Fruit fly (Drosophila melanogaster) whole organism, embryonic: ENCODE measurements around the gene alpha-PheRS.

Source experiments
- Aef1 ChIP-seq: fragments of 200-800 bp; sonication (Bioruptor generic); IDR thresholded peaks from 3 replicates; pipeline ENCODE4 v1.3.6; 2022; ENCODE audit warnings: missing biosample characterization, missing genetic modification characterization
- CG10654 ChIP-seq: fragments of 200-800 bp; sonication (Bioruptor generic); optimal IDR thresholded peaks from 2 replicates; lab custom pipeline; 2016; ENCODE audit warnings: missing biosample characterization, missing genetic modification characterization
- CG11085 ChIP-seq: fragments of 200-800 bp; sonication (Bioruptor generic); IDR thresholded peaks from 2 replicates; pipeline ENCODE4 v1.3.6; 2022; ENCODE audit warnings: missing biosample characterization, missing genetic modification characterization
- CG12942 ChIP-seq: fragments of 200-800 bp; sonication (Bioruptor generic); optimal IDR thresholded peaks from 3 replicates; lab custom pipeline; 2016; ENCODE audit warnings: missing biosample characterization, missing genetic modification characterization
- CG15269 ChIP-seq: fragments of 200-800 bp; sonication (Bioruptor generic); optimal IDR thresholded peaks from 2 replicates; lab custom pipeline; 2018; ENCODE audit warnings: missing biosample characterization, mild to moderate bottlenecking, missing genetic modification characterization, moderate library complexity
- CG1647 ChIP-seq: fragments of 200-800 bp; sonication (Bioruptor generic); optimal IDR thresholded peaks from 3 replicates; lab custom pipeline; 2016; ENCODE audit warnings: missing biosample characterization, missing genetic modification characterization
- CG16813 ChIP-seq: fragments of 200-800 bp; sonication (Bioruptor generic); IDR thresholded peaks from 3 replicates; pipeline ENCODE4 v1.3.6; 2022; ENCODE audit warnings: missing biosample characterization, missing genetic modification characterization; ENCODE audit not compliant: partially characterized antibody
- CG18476 ChIP-seq: fragments of 200-800 bp; sonication (Bioruptor generic); optimal IDR thresholded peaks from 2 replicates; lab custom pipeline; 2016; ENCODE audit warnings: missing biosample characterization, mild to moderate bottlenecking, missing genetic modification characterization
- CG2116 ChIP-seq: fragments of 200-800 bp; sonication (Bioruptor generic); optimal IDR thresholded peaks from 3 replicates; lab custom pipeline; 2018; ENCODE audit warnings: missing biosample characterization, mild to moderate bottlenecking, missing genetic modification characterization
- CG3407 ChIP-seq: fragments of 200-800 bp; sonication (Bioruptor generic); optimal IDR thresholded peaks from 2 replicates; lab custom pipeline; 2018; ENCODE audit warnings: missing biosample characterization, mild to moderate bottlenecking, missing genetic modification characterization
- CG3726 ChIP-seq: fragments of 200-800 bp; sonication (Bioruptor generic); IDR thresholded peaks from 3 replicates; pipeline ENCODE4, ENCODE4 v1.3.6; 2022; ENCODE audit warnings: missing biosample characterization, missing genetic modification characterization
- CG3847 ChIP-seq: fragments of 200-800 bp; sonication (Bioruptor generic); IDR thresholded peaks from 2 replicates; pipeline ENCODE4 v1.3.6; 2022; ENCODE audit warnings: missing biosample characterization, missing genetic modification characterization
- CG8765 ChIP-seq: fragments of 200-800 bp; sonication (Bioruptor generic); IDR thresholded peaks from 2 replicates; pipeline ENCODE4 v1.3.6; 2022; ENCODE audit warnings: missing biosample characterization, missing genetic modification characterization
- CG8944 ChIP-seq: fragments of 200-800 bp; sonication (Bioruptor generic); optimal IDR thresholded peaks from 3 replicates; lab custom pipeline; 2016; ENCODE audit warnings: missing biosample characterization, missing genetic modification characterization
- CkIIα-i1 ChIP-seq: fragments of 200-800 bp; sonication (Bioruptor generic); IDR thresholded peaks from 2 replicates; pipeline ENCODE4 v1.3.6; 2022; ENCODE audit warnings: missing biosample characterization, missing genetic modification characterization
- D ChIP-seq, 2 experiments: fragments of 200-800 bp in 1 of 2; fragments of >200 bp in 1 of 2; sonication (Bioruptor generic) in 1 of 2; optimal IDR thresholded peaks; 2 replicates in 1 of 2; 3 replicates in 1 of 2; lab custom pipeline; 2017; ENCODE audit warnings: mild to moderate bottlenecking in 1 of 2, missing biosample characterization in 1 of 2, missing genetic modification characterization in 1 of 2, missing genetic modification reagents in 1 of 2
- Dad ChIP-seq: fragments of 200-800 bp; sonication (Bioruptor generic); optimal IDR thresholded peaks from 3 replicates; lab custom pipeline; 2016; ENCODE audit warnings: missing biosample characterization, missing genetic modification characterization
- Dip3 ChIP-seq: fragments of 200-800 bp; sonication (Bioruptor generic); optimal IDR thresholded peaks from 3 replicates; lab custom pipeline; 2016; ENCODE audit warnings: missing biosample characterization, missing genetic modification characterization
- Doc3 ChIP-seq: fragments of 200-800 bp; sonication (Bioruptor generic); IDR thresholded peaks from 3 replicates; pipeline ENCODE4 v1.3.6; 2022; ENCODE audit warnings: missing biosample characterization, missing genetic modification characterization; ENCODE audit not compliant: partially characterized antibody
- E2f1 ChIP-seq: fragments of 200-800 bp; sonication (Bioruptor generic); IDR thresholded peaks from 2 replicates; pipeline ENCODE4 v1.3.6; 2022; ENCODE audit warnings: missing biosample characterization, missing genetic modification characterization
- E2f2 ChIP-seq: fragments of 200-800 bp; sonication (Bioruptor generic); IDR thresholded peaks from 2 replicates; pipeline ENCODE4 v1.3.6; 2022; ENCODE audit warnings: missing biosample characterization, missing genetic modification characterization
- Fer3 ChIP-seq: fragments of 200-800 bp; sonication (Bioruptor generic); optimal IDR thresholded peaks from 2 replicates; lab custom pipeline; 2018; ENCODE audit warnings: missing biosample characterization, mild to moderate bottlenecking, missing genetic modification characterization, moderate library complexity
- Hr51 ChIP-seq, 2 experiments: fragments of 200-800 bp; sonication (Bioruptor generic); optimal IDR thresholded peaks; 2 replicates in 1 of 2; 3 replicates in 1 of 2; lab custom pipeline; 2016 to 2018; ENCODE audit warnings: missing biosample characterization in 2 of 2, missing genetic modification characterization in 2 of 2, mild to moderate bottlenecking in 1 of 2, moderate library complexity in 1 of 2
- MBD-R2 ChIP-seq: fragments of 200-800 bp; sonication (Bioruptor generic); IDR thresholded peaks from 2 replicates; pipeline ENCODE4 v1.3.6; 2022; ENCODE audit warnings: missing biosample characterization, missing genetic modification characterization
- MESR4 ChIP-seq: fragments of 200-800 bp; sonication (Bioruptor generic); optimal IDR thresholded peaks from 2 replicates; lab custom pipeline; 2018; ENCODE audit warnings: missing biosample characterization, mild to moderate bottlenecking, missing genetic modification characterization, moderate library complexity
- Oli ChIP-seq: fragments of 200-800 bp; sonication (Bioruptor generic); optimal IDR thresholded peaks from 2 replicates; lab custom pipeline; 2018; ENCODE audit warnings: missing biosample characterization, mild to moderate bottlenecking, missing genetic modification characterization, moderate library complexity
- Usf ChIP-seq: fragments of 200-800 bp; sonication (Bioruptor generic); optimal IDR thresholded peaks from 2 replicates; lab custom pipeline; 2017; ENCODE audit warnings: missing genotype, missing biosample characterization, missing genetic modification characterization
- Xrp1 ChIP-seq: fragments of 200-800 bp; sonication (Bioruptor generic); IDR thresholded peaks from 2 replicates; pipeline ENCODE4 v1.3.6; 2022; ENCODE audit warnings: missing biosample characterization, missing genetic modification characterization
- ac ChIP-seq: fragments of 200-800 bp; sonication (Bioruptor generic); optimal IDR thresholded peaks from 3 replicates; lab custom pipeline; 2017; ENCODE audit warnings: missing biosample characterization, mild to moderate bottlenecking, missing genetic modification characterization
- chm ChIP-seq: fragments of 200-800 bp; sonication (Bioruptor generic); IDR thresholded peaks from 2 replicates; pipeline ENCODE4 v1.3.6; 2022; ENCODE audit warnings: missing biosample characterization, missing genetic modification characterization
- crc ChIP-seq: fragments of 200-800 bp; sonication (Bioruptor generic); optimal IDR thresholded peaks from 2 replicates; lab custom pipeline; 2016; ENCODE audit warnings: missing biosample characterization, missing genetic modification characterization
- cwo ChIP-seq: fragments of 200-800 bp; sonication (Bioruptor generic); optimal IDR thresholded peaks from 3 replicates; lab custom pipeline; 2017; ENCODE audit warnings: missing biosample characterization, missing genetic modification characterization, mild to moderate bottlenecking, moderate library complexity, missing genetic modification reagents
- grau ChIP-seq: fragments of 200-800 bp; optimal IDR thresholded peaks from 3 replicates; lab custom pipeline; 2019; ENCODE audit warnings: missing biosample characterization, mild to moderate bottlenecking, missing genetic modification characterization, moderate library complexity
- her ChIP-seq: fragments of 200-800 bp; sonication (Bioruptor generic); optimal IDR thresholded peaks from 2 replicates; lab custom pipeline; 2016; ENCODE audit warnings: missing biosample characterization, missing genetic modification characterization
- ind ChIP-seq: fragments of 200-800 bp; sonication (Bioruptor generic); optimal IDR thresholded peaks from 3 replicates; lab custom pipeline; 2016; ENCODE audit warnings: missing biosample characterization, missing genetic modification characterization
- inv ChIP-seq: fragments of 200-800 bp; sonication (Bioruptor generic); IDR thresholded peaks from 2 replicates; pipeline ENCODE4 v1.3.6; 2022; ENCODE audit warnings: missing biosample characterization, missing genetic modification characterization; ENCODE audit not compliant: partially characterized antibody
- jing ChIP-seq: fragments of 200-800 bp; sonication (Bioruptor generic); optimal IDR thresholded peaks from 2 replicates; lab custom pipeline; 2018; ENCODE audit warnings: missing biosample characterization, mild to moderate bottlenecking, missing genetic modification characterization
- kah ChIP-seq: fragments of 200-800 bp; sonication (Bioruptor generic); optimal IDR thresholded peaks from 2 replicates; lab custom pipeline; 2018; ENCODE audit warnings: missing biosample characterization, mild to moderate bottlenecking, missing genetic modification characterization
- kay ChIP-seq: fragments of 200-800 bp; sonication (Bioruptor generic); optimal IDR thresholded peaks from 2 replicates; lab custom pipeline; 2016; ENCODE audit warnings: missing biosample characterization, missing genetic modification characterization
- pita ChIP-seq: fragments of 200-800 bp; sonication (Bioruptor generic); optimal IDR thresholded peaks from 2 replicates; lab custom pipeline; 2017; ENCODE audit warnings: missing biosample characterization, mild to moderate bottlenecking, missing genetic modification characterization
- rib ChIP-seq: fragments of 200-800 bp; sonication (Bioruptor generic); IDR thresholded peaks from 2 replicates; pipeline ENCODE4 v1.3.6; 2022; ENCODE audit warnings: missing biosample characterization, missing genetic modification characterization
- sna ChIP-seq: fragments of 200-800 bp; sonication (Bioruptor generic); IDR thresholded peaks from 2 replicates; pipeline ENCODE4 v1.3.6; 2022; ENCODE audit warnings: missing biosample characterization, missing genetic modification characterization; ENCODE audit not compliant: partially characterized antibody
- so ChIP-seq: fragments of 200-800 bp; sonication (Bioruptor generic); IDR thresholded peaks from 3 replicates; pipeline ENCODE4 v1.3.6; 2022; ENCODE audit warnings: missing biosample characterization, missing genetic modification characterization
- sob ChIP-seq: fragments of 200-800 bp; sonication (Bioruptor generic); IDR thresholded peaks from 2 replicates; pipeline ENCODE4 v1.3.6; 2022; ENCODE audit warnings: missing biosample characterization, missing genetic modification characterization
- stwl ChIP-seq: fragments of 200-800 bp; sonication (Bioruptor generic); optimal IDR thresholded peaks from 3 replicates; lab custom pipeline; 2018; ENCODE audit warnings: missing biosample characterization, mild to moderate bottlenecking, missing genetic modification characterization, moderate library complexity
- sug ChIP-seq: fragments of 200-800 bp; optimal IDR thresholded peaks from 2 replicates; lab custom pipeline; 2019; ENCODE audit warnings: missing biosample characterization, mild to moderate bottlenecking, missing genetic modification characterization, moderate library complexity
- tna ChIP-seq: fragments of 200-800 bp; sonication (Bioruptor generic); IDR thresholded peaks from 2 replicates; pipeline ENCODE4 v1.3.6; 2022; ENCODE audit warnings: missing biosample characterization, missing genetic modification characterization; ENCODE audit not compliant: partially characterized antibody
- trh ChIP-seq: fragments of 200-800 bp; sonication (Bioruptor generic); optimal IDR thresholded peaks from 2 replicates; lab custom pipeline; 2016; ENCODE audit warnings: missing biosample characterization, missing genetic modification characterization
- unc-4 ChIP-seq: fragments of 200-800 bp; sonication (Bioruptor generic); IDR thresholded peaks from 2 replicates; pipeline ENCODE4 v1.3.6; 2022; ENCODE audit warnings: missing biosample characterization, missing genetic modification characterization; ENCODE audit not compliant: partially characterized antibody
- vnd ChIP-seq: fragments of 200-800 bp; sonication (Bioruptor generic); IDR thresholded peaks from 3 replicates; pipeline ENCODE4 v1.3.6; 2022; ENCODE audit warnings: missing biosample characterization, missing genetic modification characterization; ENCODE audit not compliant: partially characterized antibody
- vvl ChIP-seq: fragments of 200-800 bp; sonication (Bioruptor generic); IDR thresholded peaks from 2 replicates; pipeline ENCODE4 v1.3.6; 2022; ENCODE audit warnings: missing biosample characterization, missing genetic modification characterization

The alpha-PheRS gene

DNA sequence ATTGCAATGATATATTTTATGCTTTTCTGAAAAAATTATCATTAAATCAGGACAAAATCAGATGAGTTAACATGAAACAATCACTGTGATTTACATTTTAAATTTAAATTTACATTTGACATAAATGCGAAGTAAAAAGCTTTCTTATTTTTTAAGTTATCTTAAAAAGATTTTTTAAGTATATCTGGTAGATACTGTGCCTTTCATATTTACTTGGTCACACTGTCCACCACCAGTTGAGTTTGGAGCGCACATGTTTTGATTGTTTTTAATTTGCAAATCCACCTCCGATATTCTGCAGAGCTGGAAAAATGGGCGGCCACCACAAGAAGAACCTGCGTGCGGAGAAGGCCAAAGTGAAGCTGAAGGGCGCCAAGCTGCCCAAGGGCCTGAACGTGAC is 28.6 kb downstream of the alpha-PheRS start, which contains the start of gene CG1575 (continued):
- TF ChIP-seq CG3847 (GFP tag; lab: Robert Waterston, UW) = no peak
- no peak for TF ChIP-seq Oli
- TF ChIP-seq MBD-R2 = peak; percentile 37; the same call in 1 of the 2 replicates
- TF ChIP-seq ac (GFP tag; lab: Kevin White, UChicago) = no peak
- TF ChIP-seq Aef1 (GFP tag; lab: Robert Waterston, UW) = no peak
- no peak for TF ChIP-seq sob (GFP tag; lab: Robert Waterston, UW)
- no peak for TF ChIP-seq CG10654 (GFP tag; lab: Kevin White, UChicago)
- no peak for TF ChIP-seq so (GFP tag; lab: Robert Waterston, UW)
- TF ChIP-seq Xrp1 = no peak
- peak; percentile 59 for TF ChIP-seq kah (GFP tag; lab: Kevin White, UChicago)
- no peak for TF ChIP-seq E2f1 (GFP tag; lab: Robert Waterston, UW)
- TF ChIP-seq CG18476 = no peak
- TF ChIP-seq vnd (GFP tag; lab: Robert Waterston, UW) = no peak
- no peak for TF ChIP-seq vvl
- no peak for TF ChIP-seq CG11085 (GFP tag; lab: Robert Waterston, UW)
- no peak for TF ChIP-seq Dad (GFP tag; lab: Kevin White, UChicago)
- TF ChIP-seq CG2116 (GFP tag; lab: Kevin White, UChicago) = no peak
- TF ChIP-seq inv (GFP tag; lab: Robert Waterston, UW) = no peak
- TF ChIP-seq Fer3 (tag; lab: Kevin White, UChicago) = no peak
- no peak for TF ChIP-seq tna (GFP tag; lab: Robert Waterston, UW)
- no peak for TF ChIP-seq jing (GFP tag; lab: Kevin White, UChicago)
- TF ChIP-seq kay = no peak
- TF ChIP-seq CG12942 = no peak
- TF ChIP-seq CG3726 = no peak
- peak; percentile 9 for TF ChIP-seq MESR4
- no peak for TF ChIP-seq Dip3 (GFP tag; lab: Kevin White, UChicago)
- TF ChIP-seq chm (GFP tag; lab: Robert Waterston, UW) = no peak
- no peak for TF ChIP-seq rib
- TF ChIP-seq grau (tag; lab: Kevin White, UChicago) = no peak
- TF ChIP-seq cwo = no peak
- TF ChIP-seq trh (GFP tag; lab: Kevin White, UChicago) = no peak
- TF ChIP-seq Doc3 = 0 out of 3 replicates have a peak, but pooled peaks have one; percentile 20
- TF ChIP-seq CG15269 (tag; lab: Kevin White, UChicago) = no peak
- TF ChIP-seq CG3407 (GFP tag; lab: Kevin White, UChicago) = no peak
- no peak for TF ChIP-seq crc (GFP tag; lab: Kevin White, UChicago)
- no peak for TF ChIP-seq her (GFP tag; lab: Kevin White, UChicago)
- no peak for TF ChIP-seq Hr51 (GFP tag; optimal IDR thresholded peaks at IDR 0.05; lab: Kevin White, UChicago)
- no peak for TF ChIP-seq CkIIα-i1 (GFP tag; lab: Robert Waterston, UW)
- TF ChIP-seq D (optimal IDR thresholded peaks at IDR 0.05; lab: Kevin White, UChicago) = no peak
- TF ChIP-seq D (GFP tag; optimal IDR thresholded peaks at IDR 0.05; lab: Kevin White, UChicago) = no peak
- no peak for TF ChIP-seq pita (GFP tag; lab: Kevin White, UChicago)
- TF ChIP-seq sna = no peak
- no peak for TF ChIP-seq CG8944 (GFP tag; lab: Kevin White, UChicago)
- no peak for TF ChIP-seq unc-4 (GFP tag; lab: Robert Waterston, UW)
- no peak for TF ChIP-seq ind (GFP tag; lab: Kevin White, UChicago)
- TF ChIP-seq stwl (tag; lab: Kevin White, UChicago) = peak; percentile 97
- no peak for TF ChIP-seq CG8765 (GFP tag; lab: Robert Waterston, UW)
- TF ChIP-seq sug (tag; lab: Kevin White, UChicago) = peak; percentile 23
- TF ChIP-seq CG16813 = no peak
- no peak for TF ChIP-seq CG1647 (GFP tag; lab: Kevin White, UChicago)
- peak; percentile 67 for TF ChIP-seq E2f2 (GFP tag; lab: Robert Waterston, UW)
- no peak for TF ChIP-seq Usf (GFP tag; lab: Kevin White, UChicago)
